Worm (Caenorhabditis elegans) whole organism, midembryonic: ENCODE measurements around the gene Y116A8A.2.

Experiments used
- T22C8.4 ChIP-seq: fragments of 200-800 bp; sonication (Bioruptor generic); IDR thresholded peaks from 2 replicates; pipeline ENCODE4 v1.3.6; 2022; ENCODE audit warnings: missing genetic modification characterization, missing compliant biosample characterization
- cog-1 ChIP-seq: sonication (generic microtip); optimal IDR thresholded peaks from 2 replicates; lab custom pipeline; 2016; ENCODE audit warnings: missing genetic modification characterization, missing compliant biosample characterization
- flt-1 ChIP-seq: fragments of 200-800 bp; sonication (Bioruptor generic); IDR thresholded peaks from 2 replicates; pipeline ENCODE4 v1.3.6; 2022; ENCODE audit warnings: missing genetic modification characterization, missing compliant biosample characterization
- klf-2 ChIP-seq: fragments of 200-800 bp; sonication (Bioruptor generic); conservative IDR thresholded peaks from 2 replicates; pipeline ENCODE4 v1.3.6; 2022; ENCODE audit warnings: missing genetic modification reagents, missing genetic modification characterization, missing compliant biosample characterization
- med-1 ChIP-seq: sonication (generic microtip); optimal IDR thresholded peaks from 2 replicates; lab custom pipeline; 2017; ENCODE audit warnings: missing genetic modification characterization, mild to moderate bottlenecking, missing compliant biosample characterization, antibody characterized with exemption, missing genetic modification reagents; ENCODE audit not compliant: insufficient read depth

- TF ChIP-seq T22C8.4 (no peak), cog-1 (tag; lab: Kevin White, UChicago) (no peak), flt-1 (no peak), klf-2 (GFP tag; lab: Robert Waterston, UW) (no peak), med-1 (GFP tag; lab: Kevin White, UChicago) (no peak)
Observed at ce11 chrIV:16854790-16855189, 41.1 kb upstream of the Y116A8A.2 start, which contains the start of gene map-2.
